Worm (Caenorhabditis elegans) whole organism, young adult: ENCODE data around the gene Y116A8C.27.
"Not testable (repeated sequence)": the region's sequence is repeated elsewhere in the genome, so short reads cannot be mapped to it uniquely, and the experiment has no call there.

Experiments
- ets-4 ChIP-seq: fragments of 200-800 bp; sonication (Bioruptor generic); optimal IDR thresholded peaks from 2 replicates; lab custom pipeline; 2018; ENCODE audit warnings: mild to moderate bottlenecking, missing genetic modification characterization, missing compliant biosample characterization
- hlh-12 ChIP-seq: sonication (generic microtip); optimal IDR thresholded peaks from 2 replicates; lab custom pipeline; 2016; ENCODE audit warnings: missing genetic modification characterization, missing compliant biosample characterization
- unc-62 ChIP-seq: fragments of 150-350 bp; optimal IDR thresholded peaks from 2 replicates; lab custom pipeline; 2014; ENCODE audit warnings: missing biosample characterization, missing genetic modification reagents, missing genetic modification characterization

ce11 chrIV:17070791-17071190, 25.3 kb downstream of the Y116A8C.27 start, which contains the start of gene Y116A8C.24:
- not testable (repeated sequence) for TF ChIP-seq ets-4 (GFP tag; lab: Kevin White, UChicago); hlh-12 (tag; lab: Kevin White, UChicago); unc-62 (GFP tag; lab: Kevin White, UChicago)
